Worm (Caenorhabditis elegans): Measurements from ENCODE around the gene F23A7.8.

ce11 chrX:16250679-16251078, 37.5 kb downstream of the F23A7.8 start, which contains the start of gene W10G6.6:
- TF ChIP-seq ama-1 (optimal IDR thresholded peaks at IDR 0.05) (no peak), scrt-1 (GFP tag; IDR thresholded peaks at IDR 0.05) (no peak), F13C5.2 (tag; optimal IDR thresholded peaks at IDR 0.05) (no peak), ets-7 (tag; optimal IDR thresholded peaks at IDR 0.05) (no peak), tbx-37 (GFP tag; conservative IDR thresholded peaks at IDR 0.05) (no peak), hnd-1 (tag; optimal IDR thresholded peaks at IDR 0.05) (no peak), pes-1 (GFP tag; IDR thresholded peaks at IDR 0.05) (no peak), ceh-36 (tag; optimal IDR thresholded peaks at IDR 0.05) (no peak), aly-1 (tag; optimal IDR thresholded peaks at IDR 0.05) (no peak), flt-1 (GFP tag; IDR thresholded peaks at IDR 0.05) (no peak), sea-1 (GFP tag; conservative IDR thresholded peaks at IDR 0.05) (no peak), ceh-13 (GFP tag; optimal IDR thresholded peaks at IDR 0.05) (no peak), tra-4 (tag; optimal IDR thresholded peaks at IDR 0.05) (no peak), tbx-11 (GFP tag; IDR thresholded peaks at IDR 0.05) (no peak)

Measured in whole organism, early embryonic.